Fruit fly (Drosophila melanogaster): ENCODE measurements around the gene APC4.

dm6 chrX:9036113-9036512 lies 46.6 kb upstream of the APC4 start:
- TF ChIP-seq CG8478 (optimal IDR thresholded peaks at IDR 0.05) (no peak), CTCF (optimal IDR thresholded peaks at IDR 0.05) (no peak)
